Worm (Caenorhabditis elegans) whole organism, late embryonic: ENCODE measurements around the gene srbc-84.

Source experiments
- F13H6.1 ChIP-seq: sonication (generic microtip); optimal IDR thresholded peaks from 2 replicates; lab custom pipeline; 2016; ENCODE audit warnings: missing genetic modification characterization, missing compliant biosample characterization
- K02D7.2 ChIP-seq: sonication (generic microtip); optimal IDR thresholded peaks from 2 replicates; lab custom pipeline; 2017; ENCODE audit warnings: mild to moderate bottlenecking, missing genetic modification characterization, missing compliant biosample characterization
- K09A11.1 ChIP-seq: sonication (generic microtip); optimal IDR thresholded peaks from 2 replicates; lab custom pipeline; 2017; ENCODE audit warnings: antibody characterized with exemption, mild to moderate bottlenecking, missing genetic modification characterization, missing compliant biosample characterization; ENCODE audit not compliant: insufficient read depth
- Y22D7AL.16 ChIP-seq: sonication (generic microtip); optimal IDR thresholded peaks from 2 replicates; lab custom pipeline; 2016; ENCODE audit warnings: missing genetic modification characterization, missing compliant biosample characterization
- ceh-18 ChIP-seq: sonication (generic microtip); optimal IDR thresholded peaks from 2 replicates; lab custom pipeline; 2016; ENCODE audit warnings: missing genetic modification characterization, missing compliant biosample characterization
- ceh-2 ChIP-seq: sonication (generic microtip); optimal IDR thresholded peaks from 2 replicates; lab custom pipeline; 2016; ENCODE audit warnings: missing genotype, missing genetic modification characterization, missing compliant biosample characterization
- ceh-22 ChIP-seq: sonication (generic microtip); optimal IDR thresholded peaks from 2 replicates; lab custom pipeline; 2017; ENCODE audit warnings: missing biosample characterization, missing genetic modification characterization
- ceh-24 ChIP-seq: sonication (generic microtip); optimal IDR thresholded peaks from 2 replicates; lab custom pipeline; 2016; ENCODE audit warnings: mild to moderate bottlenecking, missing genetic modification characterization, missing compliant biosample characterization
- ceh-6 ChIP-seq: fragments of 200-800 bp; sonication (Bioruptor generic); optimal IDR thresholded peaks from 2 replicates; lab custom pipeline; 2018; ENCODE audit warnings: mild to moderate bottlenecking, missing genetic modification characterization, missing compliant biosample characterization
- che-1 ChIP-seq: sonication (generic microtip); optimal IDR thresholded peaks from 2 replicates; lab custom pipeline; 2016; ENCODE audit warnings: mild to moderate bottlenecking, missing genetic modification characterization, missing compliant biosample characterization
- elt-2 ChIP-seq: sonication (generic microtip); optimal IDR thresholded peaks from 2 replicates; lab custom pipeline; 2016; ENCODE audit warnings: missing genetic modification reagents, missing genetic modification characterization, missing compliant biosample characterization
- elt-4 ChIP-seq: sonication (generic microtip); optimal IDR thresholded peaks from 2 replicates; lab custom pipeline; 2016; ENCODE audit warnings: missing genetic modification characterization, missing compliant biosample characterization
- ets-4 ChIP-seq: sonication (generic microtip); optimal IDR thresholded peaks from 2 replicates; lab custom pipeline; 2016; ENCODE audit warnings: missing genetic modification characterization, missing compliant biosample characterization
- eyg-1 ChIP-seq: sonication (generic microtip); optimal IDR thresholded peaks from 2 replicates; lab custom pipeline; 2016; ENCODE audit warnings: missing genotype, missing genetic modification characterization, missing compliant biosample characterization
- fkh-10 ChIP-seq: fragments of 150-350 bp; optimal IDR thresholded peaks from 2 replicates; lab custom pipeline; 2014; ENCODE audit warnings: missing biosample characterization, missing genetic modification reagents, missing genetic modification characterization
- fkh-6 ChIP-seq: sonication (generic microtip); optimal IDR thresholded peaks from 2 replicates; lab custom pipeline; 2016; ENCODE audit warnings: missing genetic modification characterization, missing compliant biosample characterization
- hlh-13 ChIP-seq: fragments of 200-800 bp; sonication (Bioruptor generic); optimal IDR thresholded peaks from 2 replicates; lab custom pipeline; 2018; ENCODE audit warnings: mild to moderate bottlenecking, missing genetic modification characterization, missing compliant biosample characterization
- hlh-30 ChIP-seq: sonication (generic microtip); optimal IDR thresholded peaks from 2 replicates; lab custom pipeline; 2017; ENCODE audit warnings: antibody characterized with exemption, missing genetic modification characterization, missing compliant biosample characterization; ENCODE audit not compliant: insufficient read depth
- hlh-6 ChIP-seq: sonication (generic microtip); optimal IDR thresholded peaks from 2 replicates; lab custom pipeline; 2016; ENCODE audit warnings: missing genotype, missing genetic modification characterization, missing compliant biosample characterization
- lin-11 ChIP-seq: fragments of 200-800 bp; sonication (Bioruptor generic); optimal IDR thresholded peaks from 2 replicates; lab custom pipeline; 2018; ENCODE audit warnings: mild to moderate bottlenecking, missing genetic modification characterization, missing compliant biosample characterization
- mec-3 ChIP-seq: sonication (generic microtip); optimal IDR thresholded peaks from 2 replicates; lab custom pipeline; 2016; ENCODE audit warnings: borderline replicate concordance, missing genetic modification characterization, missing compliant biosample characterization
- nhr-11 ChIP-seq: fragments of 150-350 bp; optimal IDR thresholded peaks from 2 replicates; lab custom pipeline; 2014; ENCODE audit warnings: missing biosample characterization, missing genetic modification characterization
- nhr-232 ChIP-seq: sonication (generic microtip); optimal IDR thresholded peaks from 2 replicates; lab custom pipeline; 2016; ENCODE audit warnings: missing genetic modification characterization, missing compliant biosample characterization
- npax-4 ChIP-seq: sonication (generic microtip); optimal IDR thresholded peaks from 2 replicates; lab custom pipeline; 2016; ENCODE audit warnings: missing genetic modification characterization, missing compliant biosample characterization
- odd-2 ChIP-seq: sonication (generic microtip); optimal IDR thresholded peaks from 2 replicates; lab custom pipeline; 2017; ENCODE audit warnings: antibody characterized with exemption, mild to moderate bottlenecking, missing genetic modification characterization, missing compliant biosample characterization
- pag-3 ChIP-seq: sonication (generic microtip); optimal IDR thresholded peaks from 2 replicates; lab custom pipeline; 2016; ENCODE audit warnings: missing compliant biosample characterization, missing genetic modification characterization, borderline replicate concordance
- pat-9 ChIP-seq: fragments of 200-800 bp; sonication (Bioruptor generic); optimal IDR thresholded peaks from 2 replicates; lab custom pipeline; 2018; ENCODE audit warnings: mild to moderate bottlenecking, missing genetic modification characterization, moderate library complexity, missing compliant biosample characterization
- pqm-1 ChIP-seq: sonication (generic microtip); optimal IDR thresholded peaks from 2 replicates; lab custom pipeline; 2016; ENCODE audit warnings: missing genetic modification characterization, missing compliant biosample characterization
- ref-2 ChIP-seq: sonication (generic microtip); optimal IDR thresholded peaks from 2 replicates; lab custom pipeline; 2016; ENCODE audit warnings: missing genetic modification characterization, missing compliant biosample characterization
- rnt-1 ChIP-seq: sonication (generic microtip); optimal IDR thresholded peaks from 2 replicates; lab custom pipeline; 2016; ENCODE audit warnings: missing genetic modification characterization, missing compliant biosample characterization
- tbx-2 ChIP-seq: sonication (generic microtip); optimal IDR thresholded peaks from 2 replicates; lab custom pipeline; 2016; ENCODE audit warnings: missing genetic modification characterization, missing compliant biosample characterization
- tbx-7 ChIP-seq: sonication (generic microtip); optimal IDR thresholded peaks from 2 replicates; lab custom pipeline; 2016; ENCODE audit warnings: missing genotype, missing genetic modification characterization, missing compliant biosample characterization
- unc-3 ChIP-seq, 2 experiments: fragments of 200-800 bp in 1 of 2; sonication (Bioruptor generic) in 1 of 2; sonication (generic microtip) in 1 of 2; conservative IDR thresholded peaks in 1 of 2; optimal IDR thresholded peaks in 1 of 2; 2 replicates each; pipeline versions ENCODE4 v1.3.6 to Lab custom; 2016 to 2022; ENCODE audit warnings: missing compliant biosample characterization in 2 of 2, missing genetic modification characterization in 2 of 2, missing genetic modification reagents in 1 of 2
- unc-55 ChIP-seq: sonication (generic microtip); optimal IDR thresholded peaks from 2 replicates; lab custom pipeline; 2017; ENCODE audit warnings: missing biosample characterization, missing genetic modification reagents, missing genetic modification characterization
- unc-86 ChIP-seq: sonication (generic microtip); optimal IDR thresholded peaks from 2 replicates; lab custom pipeline; 2016; ENCODE audit warnings: missing genetic modification characterization, missing compliant biosample characterization
- zip-5 ChIP-seq: sonication (generic microtip); optimal IDR thresholded peaks from 2 replicates; lab custom pipeline; 2016; ENCODE audit warnings: missing genetic modification characterization, missing compliant biosample characterization
- ztf-16 ChIP-seq: sonication (generic microtip); optimal IDR thresholded peaks from 2 replicates; lab custom pipeline; 2017; ENCODE audit warnings: missing genetic modification characterization, missing compliant biosample characterization

The srbc-84 gene

DNA sequence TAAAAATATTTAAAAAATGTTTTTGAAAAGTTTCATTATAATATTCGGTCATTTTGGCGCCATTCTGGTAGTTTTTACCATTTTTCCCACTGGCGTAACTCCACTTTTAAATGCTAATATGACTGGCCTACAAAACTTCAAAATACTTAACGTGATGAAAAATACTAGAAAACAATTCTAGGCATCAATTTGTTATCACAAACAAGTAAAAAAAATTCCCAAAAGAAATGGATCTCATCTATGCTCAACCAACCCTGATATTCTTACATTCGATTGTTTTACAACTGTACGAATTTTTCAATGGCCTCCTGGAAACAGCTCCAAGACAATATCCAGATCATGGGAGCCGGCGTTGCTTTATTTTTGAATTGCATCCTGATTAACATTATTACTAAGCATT is 16.2 kb downstream of the srbc-84 start, which contains the start of gene str-214:
TSS of gene str-214 (plus strand) at position 301 of the 400 bp plus-strand sequence.
- TF ChIP-seq ceh-24 (no peak), odd-2 (tag; lab: Kevin White, UChicago) (no peak), zip-5 (tag; lab: Kevin White, UChicago) (no peak), hlh-30 (tag; lab: Kevin White, UChicago) (no peak), nhr-232 (tag; lab: Kevin White, UChicago) (no peak), unc-86 (tag; lab: Kevin White, UChicago) (no peak), fkh-10 (GFP tag; lab: Kevin White, UChicago) (no peak), lin-11 (tag; lab: Kevin White, UChicago) (no peak)

DNA sequence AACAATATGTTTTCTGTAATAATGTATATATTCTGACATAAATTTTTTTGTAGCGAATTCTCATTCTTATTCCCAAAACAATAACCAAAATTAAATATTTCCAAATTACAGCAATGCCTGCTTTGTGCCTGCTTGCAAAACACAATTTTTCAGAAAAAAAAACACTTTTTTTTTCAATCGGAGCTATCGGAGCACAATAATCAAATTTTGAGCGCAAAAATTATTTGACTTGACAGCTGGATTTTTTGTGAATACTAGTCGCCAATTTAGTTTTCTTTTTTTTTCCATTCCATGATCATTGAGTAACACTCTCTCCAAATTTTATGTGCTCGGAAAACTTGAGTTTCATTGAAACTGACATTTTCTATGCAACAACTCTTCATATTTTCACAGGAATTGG is 18.5 kb downstream of the srbc-84 start, which contains the start of gene srh-180:
TSS of gene srh-180 (plus strand) at position 301 of the 400 bp plus-strand sequence.
- TF ChIP-seq ceh-24 = no peak
- no peak for TF ChIP-seq tbx-2 (tag; lab: Kevin White, UChicago)
- no peak for TF ChIP-seq K09A11.1 (tag; lab: Kevin White, UChicago)
- TF ChIP-seq K02D7.2 (tag; lab: Kevin White, UChicago) = no peak
- no peak for TF ChIP-seq ceh-6 (GFP tag; lab: Kevin White, UChicago)
- TF ChIP-seq rnt-1 (tag; lab: Kevin White, UChicago) = no peak
- TF ChIP-seq ceh-22 (tag; lab: Kevin White, UChicago) = no peak
- TF ChIP-seq mec-3 (tag; lab: Kevin White, UChicago) = no peak
- TF ChIP-seq npax-4 = no peak
- no peak for TF ChIP-seq ets-4
- TF ChIP-seq ref-2 (tag; lab: Kevin White, UChicago) = no peak
- TF ChIP-seq pag-3 (tag; lab: Kevin White, UChicago) = no peak
- TF ChIP-seq elt-4 (tag; lab: Kevin White, UChicago) = no peak
- no peak for TF ChIP-seq ztf-16 (tag; lab: Kevin White, UChicago)
- TF ChIP-seq unc-3 (GFP tag; conservative IDR thresholded peaks at IDR 0.05; lab: Robert Waterston, UW) = no peak
- no peak for TF ChIP-seq unc-3 (tag; optimal IDR thresholded peaks at IDR 0.05; lab: Kevin White, UChicago)
- TF ChIP-seq fkh-6 (tag; lab: Kevin White, UChicago) = no peak
- TF ChIP-seq hlh-13 (GFP tag; lab: Kevin White, UChicago) = no peak
- TF ChIP-seq pat-9 (tag; lab: Kevin White, UChicago) = no peak
- TF ChIP-seq Y22D7AL.16 (tag; lab: Kevin White, UChicago) = no peak
- no peak for TF ChIP-seq hlh-6 (tag; lab: Kevin White, UChicago)

DNA sequence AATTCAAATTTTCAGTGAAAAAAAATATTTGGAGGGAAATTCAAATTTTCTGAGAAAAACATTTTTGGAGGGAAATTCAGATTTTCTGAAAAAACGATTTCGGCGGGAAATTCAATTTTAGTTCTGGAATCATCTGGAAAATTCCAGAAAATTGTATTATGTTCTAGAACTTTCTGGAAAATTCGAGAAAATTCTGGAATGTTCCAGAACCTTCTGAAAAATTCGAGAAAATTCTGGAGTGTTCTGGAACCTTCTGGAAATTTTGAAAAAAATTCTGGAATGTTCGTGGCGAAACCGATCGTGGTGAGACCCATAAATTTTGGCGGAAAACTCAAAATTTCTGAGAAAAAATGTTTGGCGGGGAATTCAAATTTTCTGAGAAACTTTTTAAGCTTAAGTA is 23.4 kb downstream of the srbc-84 start:
- TF ChIP-seq eyg-1 (no peak), che-1 (tag; lab: Kevin White, UChicago) (no peak), F13H6.1 (tag; lab: Kevin White, UChicago) (no peak), unc-55 (GFP tag; lab: Kevin White, UChicago) (no peak), elt-2 (tag; lab: Kevin White, UChicago) (no peak), nhr-11 (tag; lab: Kevin White, UChicago) (no peak)

DNA sequence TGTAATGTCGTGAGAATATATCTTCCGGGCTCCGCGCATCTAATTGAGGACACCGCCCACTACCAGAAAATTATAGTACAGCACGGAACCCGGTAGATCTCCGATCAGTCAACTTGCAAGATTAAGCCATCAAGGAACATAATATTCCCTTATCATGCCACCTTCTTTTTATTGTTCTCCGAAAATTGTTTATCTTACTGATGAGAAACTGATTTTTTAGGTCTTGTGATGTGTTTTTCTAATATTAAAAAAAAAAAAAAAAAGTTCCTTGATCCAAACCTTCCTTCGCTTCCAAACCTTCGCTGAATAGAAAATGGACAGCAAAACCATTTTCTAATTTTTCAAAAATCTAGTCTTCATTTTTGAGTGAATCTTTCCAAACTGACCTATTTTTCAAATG is 30.1 kb downstream of the srbc-84 start, which contains the start of gene F57G8.7:
TSS of gene F57G8.7 (plus strand) at position 301 of the 400 bp plus-strand sequence.
- TF ChIP-seq nhr-232 (tag; lab: Kevin White, UChicago) (no peak), Y22D7AL.16 (tag; lab: Kevin White, UChicago) (no peak), eyg-1 (no peak), pqm-1 (tag; lab: Kevin White, UChicago) (no peak), unc-55 (GFP tag; lab: Kevin White, UChicago) (no peak), elt-2 (tag; lab: Kevin White, UChicago) (no peak), ceh-2 (tag; lab: Kevin White, UChicago) (no peak), tbx-2 (tag; lab: Kevin White, UChicago) (no peak), mec-3 (tag; lab: Kevin White, UChicago) (no peak), ceh-18 (tag; lab: Kevin White, UChicago) (no peak), unc-3 (GFP tag; conservative IDR thresholded peaks at IDR 0.05; lab: Robert Waterston, UW) (no peak), unc-3 (tag; optimal IDR thresholded peaks at IDR 0.05; lab: Kevin White, UChicago) (no peak), hlh-13 (GFP tag; lab: Kevin White, UChicago) (no peak), tbx-7 (tag; lab: Kevin White, UChicago) (no peak), ceh-22 (tag; lab: Kevin White, UChicago) (no peak), ceh-24 (no peak), npax-4 (no peak)
